Worm (Caenorhabditis elegans): ENCODE measurements around the gene F15E6.3.

DNA sequence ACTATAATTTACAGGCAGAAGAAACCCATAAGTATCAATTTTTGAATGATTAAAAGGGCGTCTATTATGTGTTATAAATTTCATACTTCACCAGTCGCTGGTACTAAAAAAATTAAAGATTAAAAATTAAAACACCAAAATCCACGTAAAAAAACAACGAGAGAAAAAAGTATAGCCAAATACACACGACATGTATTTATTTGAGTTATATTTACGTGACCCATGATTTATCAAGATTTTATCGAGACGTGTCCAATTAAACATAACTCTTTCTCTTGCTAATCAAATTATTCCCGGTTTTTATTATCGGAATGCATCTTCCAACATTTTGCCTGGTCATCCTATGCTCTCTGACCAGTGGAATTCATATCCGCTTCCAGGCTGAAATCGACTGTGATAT lies 27.4 kb upstream of the F15E6.3 start, which contains the start of gene F36A4.4:
- TF ChIP-seq tbx-2 (tag; optimal IDR thresholded peaks at IDR 0.05) (no peak), dmd-4 (tag; optimal IDR thresholded peaks at IDR 0.05; ENCODE audit: borderline replicate concordance) (no peak), ama-1 (optimal IDR thresholded peaks at IDR 0.05) (no peak), ets-4 (tag; optimal IDR thresholded peaks at IDR 0.05) (no peak), ceh-18 (tag; optimal IDR thresholded peaks at IDR 0.05) (no peak), dve-1 (tag; optimal IDR thresholded peaks at IDR 0.05) (no peak)
